Worm (Caenorhabditis elegans) whole organism, L1 larva: ENCODE results near the gene cyp-25A6.

ENCODE experiments used
- alr-1 ChIP-seq: fragments of 200-800 bp; sonication (Bioruptor generic); optimal IDR thresholded peaks from 2 replicates; lab custom pipeline; 2018; ENCODE audit warnings: borderline replicate concordance, mild to moderate bottlenecking, missing genetic modification characterization, missing compliant biosample characterization
- ama-1 ChIP-seq: fragments of 150-350 bp; optimal IDR thresholded peaks from 2 replicates; lab custom pipeline; 2014
- dsc-1 ChIP-seq: sonication (generic microtip); optimal IDR thresholded peaks from 2 replicates; lab custom pipeline; 2016; ENCODE audit warnings: mild to moderate bottlenecking, missing genetic modification characterization, missing compliant biosample characterization
- fos-1 ChIP-seq: fragments of 150-350 bp; optimal IDR thresholded peaks from 2 replicates; lab custom pipeline; 2014; ENCODE audit warnings: missing biosample characterization, missing genetic modification characterization
- lsy-2 ChIP-seq, 2 experiments: fragments of 150-350 bp; optimal IDR thresholded peaks; 2 replicates each; lab custom pipeline; 2014; ENCODE audit warnings: missing biosample characterization in 2 of 2, missing genetic modification characterization in 2 of 2
- skn-1 ChIP-seq: fragments of 150-350 bp; optimal IDR thresholded peaks from 2 replicates; lab custom pipeline; 2014; ENCODE audit warnings: missing biosample characterization, missing genetic modification characterization
- snpc-4 ChIP-seq: fragments of 150-350 bp; optimal IDR thresholded peaks from 2 replicates; lab custom pipeline; 2014; ENCODE audit warnings: missing biosample characterization, missing genetic modification characterization
- unc-86 ChIP-seq: sonication (generic microtip); optimal IDR thresholded peaks from 2 replicates; lab custom pipeline; 2016; ENCODE audit warnings: missing genetic modification characterization, missing compliant biosample characterization
- zag-1 ChIP-seq: fragments of 150-350 bp; optimal IDR thresholded peaks from 2 replicates; lab custom pipeline; 2014; ENCODE audit warnings: missing biosample characterization, missing genetic modification characterization

DNA sequence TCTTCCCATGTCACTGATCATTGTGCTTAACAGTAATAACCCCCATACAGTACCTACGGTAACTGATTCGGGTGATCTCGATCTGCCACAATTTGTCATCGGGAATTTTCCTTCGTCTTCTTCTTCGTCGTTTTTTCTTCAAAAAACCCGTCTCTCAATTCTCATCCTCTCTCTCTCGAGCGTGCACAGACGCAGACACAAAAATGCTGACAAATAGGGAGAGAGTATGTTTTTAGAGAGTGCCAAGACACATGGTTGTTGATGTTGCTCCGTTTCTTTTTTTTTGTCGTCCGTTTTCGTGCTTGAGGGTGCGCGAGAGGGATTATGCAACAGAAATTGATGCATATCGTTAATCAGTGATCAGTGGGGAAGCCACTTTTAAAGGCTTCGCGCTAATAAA, 18.1 kb downstream of the cyp-25A6 start:
- TF ChIP-seq snpc-4 (no peak), zag-1 (no peak), alr-1 (no peak), fos-1 (peak; percentile 15), skn-1 (peak; percentile 100), ama-1 (lab: Kevin White, UChicago) (peak; percentile 63), unc-86 (tag; lab: Kevin White, UChicago) (no peak), lsy-2 (tag; optimal IDR thresholded peaks at IDR 0.05; lab: Kevin White, UChicago) (peak; percentile 63 to 89), dsc-1 (tag; lab: Kevin White, UChicago) (peak; percentile 5)
